ENCODE assay signal across 2 fruit fly cellular contexts in genomic region chrX:8179858-8180257, dm6.
A peak's percentile ranks its signal among the peaks of the same experiment; 100 is the strongest.
TF ChIP-seq lines count a peak whose summit lies in the region.

No protein-coding gene starts in this region.

- no peak for TF ChIP-seq CTCF in whole organism, embryonic (GFP tag; optimal IDR thresholded peaks at IDR 0.05; lab: Kevin White, UChicago)

TF ChIP-seq in whole organism, embryonic, 481 proteins besides CTCF, POLR2A, EP300 and RAD21:
- TF ChIP-seq YL-1 (GFP tag; optimal IDR thresholded peaks at IDR 0.05; lab: Kevin White, UChicago): no peak
- peak; percentile 93 for TF ChIP-seq Adf1 (GFP tag; IDR thresholded peaks at IDR 0.05; lab: Robert Waterston, UW)
- TF ChIP-seq CG32532 (GFP tag; IDR thresholded peaks at IDR 0.05; lab: Robert Waterston, UW): 0 out of 2 replicates have a peak, but pooled peaks have one; percentile 16
- TF ChIP-seq CG15696 (tag; optimal IDR thresholded peaks at IDR 0.05; lab: Kevin White, UChicago): no peak
- peak; percentile 46 for TF ChIP-seq abd-A (tag; optimal IDR thresholded peaks at IDR 0.05; lab: Kevin White, UChicago)
- peak; percentile 33 for TF ChIP-seq Deaf1 (tag; optimal IDR thresholded peaks at IDR 0.05; lab: Kevin White, UChicago)
- peak; percentile 29 for TF ChIP-seq cg (GFP tag; optimal IDR thresholded peaks at IDR 0.05; lab: Kevin White, UChicago)
- TF ChIP-seq bigmax (GFP tag; optimal IDR thresholded peaks at IDR 0.05; lab: Kevin White, UChicago): peak; percentile 83
- no peak for TF ChIP-seq nmo (GFP tag; optimal IDR thresholded peaks at IDR 0.05; lab: Kevin White, UChicago)
TF ChIP-seq in whole organism, embryonic: peak in this region for 6.

TF ChIP-seq in whole organism, prepupa, 60 proteins besides CTCF, POLR2A, EP300 and RAD21:
- no peak for TF ChIP-seq Lpt (GFP tag; optimal IDR thresholded peaks at IDR 0.05; lab: Kevin White, UChicago)
- no peak for TF ChIP-seq CG34406 (GFP tag; optimal IDR thresholded peaks at IDR 0.05; lab: Kevin White, UChicago)
- peak; percentile 41 for TF ChIP-seq svp (GFP tag; lab: Kevin White, UChicago)
- TF ChIP-seq CG3032 (tag; optimal IDR thresholded peaks at IDR 0.05; lab: Kevin White, UChicago): no peak
- TF ChIP-seq Sox102F (GFP tag; optimal IDR thresholded peaks at IDR 0.05; lab: Kevin White, UChicago): no peak
- no peak for TF ChIP-seq vri (GFP tag; optimal IDR thresholded peaks at IDR 0.05; lab: Kevin White, UChicago)
- TF ChIP-seq dac (GFP tag; optimal IDR thresholded peaks at IDR 0.05; lab: Kevin White, UChicago): no peak
- no peak for TF ChIP-seq CG10669 (GFP tag; optimal IDR thresholded peaks at IDR 0.05; lab: Kevin White, UChicago)
TF ChIP-seq in whole organism, prepupa: peak in this region for 1.
